Fruit fly (Drosophila melanogaster) whole organism, pupa: ENCODE measurements around the gene CG15742.

Source experiments
- CG10348 ChIP-seq: fragments of 200-800 bp; sonication (Bioruptor generic); IDR thresholded peaks from 2 replicates; pipeline ENCODE4 v1.3.6; 2022; ENCODE audit warnings: missing biosample characterization, missing genetic modification characterization
- CG12605 ChIP-seq: fragments of 200-800 bp; sonication (Bioruptor generic); IDR thresholded peaks from 2 replicates; pipeline ENCODE4 v1.3.6; 2022; ENCODE audit warnings: missing biosample characterization, missing genetic modification characterization
- CG13204 ChIP-seq: fragments of 200-800 bp; sonication (Bioruptor generic); optimal IDR thresholded peaks from 2 replicates; lab custom pipeline; 2018; ENCODE audit warnings: missing biosample characterization, mild to moderate bottlenecking, missing genetic modification characterization, moderate library complexity
- CG14655 ChIP-seq: fragments of 200-800 bp; sonication (Bioruptor generic); optimal IDR thresholded peaks from 3 replicates; lab custom pipeline; 2017; ENCODE audit warnings: mild to moderate bottlenecking, missing biosample characterization, missing genetic modification reagents, missing genetic modification characterization
- CG15710 ChIP-seq: fragments of 200-800 bp; sonication (Bioruptor generic); optimal IDR thresholded peaks from 2 replicates; lab custom pipeline; 2018; ENCODE audit warnings: missing biosample characterization, mild to moderate bottlenecking, missing genetic modification characterization, moderate library complexity
- CG17806 ChIP-seq: fragments of 200-800 bp; sonication (Bioruptor generic); optimal IDR thresholded peaks from 2 replicates; lab custom pipeline; 2018; ENCODE audit warnings: missing biosample characterization, mild to moderate bottlenecking, missing genetic modification characterization, moderate library complexity
- CG32121 ChIP-seq: fragments of 200-800 bp; sonication (Bioruptor generic); IDR thresholded peaks from 2 replicates; pipeline ENCODE4 v1.3.6; 2022; ENCODE audit warnings: missing biosample characterization, missing genetic modification characterization
- CG34367 ChIP-seq: fragments of 200-800 bp; sonication (Bioruptor generic); optimal IDR thresholded peaks from 2 replicates; lab custom pipeline; 2018; ENCODE audit warnings: missing biosample characterization, mild to moderate bottlenecking, missing genetic modification characterization
- CG4496 ChIP-seq: fragments of 200-800 bp; sonication (Bioruptor generic); IDR thresholded peaks from 3 replicates; pipeline ENCODE4 v1.3.6; 2022; ENCODE audit warnings: missing biosample characterization, missing genetic modification characterization
- CG8159 ChIP-seq: fragments of 200-800 bp; sonication (Bioruptor generic); optimal IDR thresholded peaks from 3 replicates; lab custom pipeline; 2018; ENCODE audit warnings: missing biosample characterization, mild to moderate bottlenecking, missing genetic modification characterization, moderate library complexity
- CG8301 ChIP-seq: fragments of 200-800 bp; sonication (Bioruptor generic); optimal IDR thresholded peaks from 2 replicates; lab custom pipeline; 2018; ENCODE audit warnings: missing biosample characterization, mild to moderate bottlenecking, missing genetic modification characterization
- CG9948 ChIP-seq: fragments of 200-800 bp; sonication (Bioruptor generic); optimal IDR thresholded peaks from 2 replicates; lab custom pipeline; 2018; ENCODE audit warnings: missing biosample characterization, mild to moderate bottlenecking, missing genetic modification characterization, moderate library complexity
- D1 ChIP-seq: fragments of 200-800 bp; sonication (Bioruptor generic); optimal IDR thresholded peaks from 2 replicates; lab custom pipeline; 2018; ENCODE audit warnings: missing biosample characterization, mild to moderate bottlenecking, missing genetic modification characterization, moderate library complexity
- EcR ChIP-seq: fragments of 200-800 bp; sonication (Bioruptor generic); optimal IDR thresholded peaks from 3 replicates; lab custom pipeline; 2019; ENCODE audit warnings: missing biosample characterization, missing genetic modification characterization, mild to moderate bottlenecking, moderate library complexity, missing genetic modification reagents
- Ets98B ChIP-seq: fragments of 200-800 bp; sonication (Bioruptor generic); IDR thresholded peaks from 2 replicates; pipeline ENCODE4 v1.3.6; 2022; ENCODE audit warnings: missing biosample characterization, missing genetic modification characterization
- Pif1A ChIP-seq: fragments of 200-800 bp; sonication (Bioruptor generic); optimal IDR thresholded peaks from 3 replicates; lab custom pipeline; 2016; ENCODE audit warnings: missing biosample characterization, missing genetic modification characterization
- Pif1B ChIP-seq: fragments of 200-800 bp; sonication (Bioruptor generic); optimal IDR thresholded peaks from 3 replicates; lab custom pipeline; 2016; ENCODE audit warnings: missing biosample characterization, missing genetic modification characterization
- Snoo ChIP-seq: fragments of 200-800 bp; sonication (Bioruptor generic); optimal IDR thresholded peaks from 3 replicates; lab custom pipeline; 2017; ENCODE audit warnings: missing biosample characterization, mild to moderate bottlenecking, missing genetic modification characterization, inconsistent platforms
- fd96Ca ChIP-seq: fragments of 200-800 bp; sonication (Bioruptor generic); IDR thresholded peaks from 3 replicates; pipeline ENCODE4 v1.3.6; 2022; ENCODE audit warnings: missing biosample characterization, missing genetic modification characterization
- gl ChIP-seq: fragments of 200-800 bp; sonication (Bioruptor generic); optimal IDR thresholded peaks from 2 replicates; lab custom pipeline; 2018; ENCODE audit warnings: missing biosample characterization, mild to moderate bottlenecking, missing genetic modification characterization
- rn ChIP-seq: fragments of 200-800 bp; sonication (Bioruptor generic); IDR thresholded peaks from 2 replicates; pipeline ENCODE4 v1.3.6; 2022; ENCODE audit warnings: missing biosample characterization, missing genetic modification characterization

The CG15742 gene

DNA sequence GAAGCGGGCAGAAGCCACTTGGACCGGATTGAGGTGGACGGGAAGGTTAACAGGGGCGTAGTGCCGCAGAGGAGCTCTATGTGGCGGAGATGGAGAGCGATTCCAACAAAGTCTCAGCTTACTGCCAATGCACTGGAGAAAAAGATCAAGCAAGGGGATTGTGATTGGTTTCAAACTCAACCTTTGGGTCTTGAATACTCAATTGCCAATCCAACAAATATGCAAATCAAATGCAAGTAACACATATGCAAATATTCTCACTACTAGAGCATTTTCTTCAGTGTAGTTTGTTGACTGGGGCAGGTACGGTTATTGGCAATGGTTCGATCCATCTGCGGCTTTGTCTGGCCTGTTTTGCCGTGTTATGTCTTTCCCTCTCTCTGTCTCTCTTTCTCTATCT lies 7.0 kb downstream of the CG15742 start:
- TF ChIP-seq CG32121 (GFP tag; lab: Robert Waterston, UW) (peak; percentile 93), CG17806 (tag; lab: Kevin White, UChicago) (peak; percentile 94), CG8301 (tag; lab: Kevin White, UChicago) (peak; percentile 95), CG13204 (peak; percentile 88), fd96Ca (GFP tag; lab: Robert Waterston, UW) (peak; percentile 96), Pif1A (GFP tag; lab: Kevin White, UChicago) (peak; percentile 93), CG10348 (GFP tag; lab: Robert Waterston, UW) (peak; percentile 57), CG34367 (tag; lab: Kevin White, UChicago) (peak; percentile 95), CG4496 (GFP tag; lab: Robert Waterston, UW) (peak; percentile 97), D1 (peak; percentile 81), CG14655 (GFP tag; lab: Kevin White, UChicago) (peak; percentile 95), Snoo (tag; lab: Kevin White, UChicago) (peak; percentile 90), CG12605 (GFP tag; lab: Robert Waterston, UW) (peak; percentile 92), gl (tag; lab: Kevin White, UChicago) (peak; percentile 93), EcR (GFP tag; lab: Kevin White, UChicago) (peak; percentile 70), Pif1B (peak; percentile 92), Ets98B (peak; percentile 95), CG9948 (tag; lab: Kevin White, UChicago) (peak; percentile 93), CG15710 (peak; percentile 94), CG8159 (tag; lab: Kevin White, UChicago) (peak; percentile 92), rn (peak; percentile 78)

DNA sequence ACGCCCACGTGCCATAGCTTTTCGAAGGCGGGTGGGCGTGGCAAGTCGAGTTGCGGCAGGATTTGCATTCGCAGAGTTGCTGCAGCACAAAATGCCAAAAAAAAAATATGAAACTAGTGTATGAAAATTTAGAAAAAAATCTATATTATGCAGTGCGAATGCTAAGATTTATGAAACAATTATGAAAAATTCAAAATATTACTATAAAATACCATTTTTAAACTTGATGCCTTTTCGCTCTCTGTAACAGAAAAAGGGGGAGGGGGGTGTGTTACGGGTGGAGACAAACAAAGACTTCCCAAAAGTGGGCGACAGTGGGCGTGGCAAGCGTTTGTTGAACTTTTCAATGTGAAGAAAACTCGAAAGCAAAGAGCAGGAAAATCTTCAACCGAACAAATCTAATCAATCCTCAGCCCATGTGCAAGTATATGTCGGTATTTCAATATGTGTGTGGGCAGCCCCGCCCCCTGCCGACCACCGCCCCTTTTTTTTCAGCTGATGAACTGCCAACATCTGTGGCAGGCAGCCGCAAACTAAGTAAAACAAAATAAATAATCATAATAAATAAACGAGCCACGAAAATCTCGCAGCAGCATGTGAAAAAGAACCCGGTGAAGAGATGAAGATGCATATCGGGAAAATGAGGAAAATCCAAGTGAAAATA lies 8.4 kb downstream of the CG15742 start:
- TF ChIP-seq Snoo (tag; lab: Kevin White, UChicago), result no peak
- TF ChIP-seq CG4496 (GFP tag; lab: Robert Waterston, UW), result no peak
- TF ChIP-seq CG32121 (GFP tag; lab: Robert Waterston, UW), result 0 out of 2 replicates have a peak, but pooled peaks have one; percentile 44
- TF ChIP-seq CG8301 (tag; lab: Kevin White, UChicago), result no peak
- TF ChIP-seq Ets98B, result peak; percentile 45; the same call in 1 of the 2 replicates
- no peak for TF ChIP-seq CG13204
- TF ChIP-seq EcR (GFP tag; lab: Kevin White, UChicago), result no peak
- no peak for TF ChIP-seq CG10348 (GFP tag; lab: Robert Waterston, UW)

DNA sequence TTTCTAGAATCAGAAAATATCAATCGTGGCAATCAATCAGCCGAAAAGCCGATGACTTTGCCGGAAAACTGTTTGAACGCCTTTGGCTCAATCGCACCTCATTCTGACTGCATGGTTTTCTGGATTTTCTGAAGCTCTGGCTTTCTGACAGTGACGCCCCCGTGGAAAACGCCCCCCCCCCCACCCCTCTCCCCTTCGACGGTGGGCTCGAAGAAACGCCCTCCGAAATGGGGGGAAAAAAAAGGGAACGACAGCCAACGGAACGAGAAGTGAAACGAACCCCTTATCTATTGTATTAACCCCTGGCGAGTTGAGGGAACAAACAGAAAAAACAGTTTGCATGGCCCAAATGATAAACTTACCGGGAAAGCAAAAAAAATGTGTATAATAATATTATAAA lies 9.8 kb downstream of the CG15742 start:
- no peak for TF ChIP-seq CG34367 (tag; lab: Kevin White, UChicago)
- no peak for TF ChIP-seq EcR (GFP tag; lab: Kevin White, UChicago)
- no peak for TF ChIP-seq CG4496 (GFP tag; lab: Robert Waterston, UW)
- TF ChIP-seq CG14655 (GFP tag; lab: Kevin White, UChicago), result no peak

DNA sequence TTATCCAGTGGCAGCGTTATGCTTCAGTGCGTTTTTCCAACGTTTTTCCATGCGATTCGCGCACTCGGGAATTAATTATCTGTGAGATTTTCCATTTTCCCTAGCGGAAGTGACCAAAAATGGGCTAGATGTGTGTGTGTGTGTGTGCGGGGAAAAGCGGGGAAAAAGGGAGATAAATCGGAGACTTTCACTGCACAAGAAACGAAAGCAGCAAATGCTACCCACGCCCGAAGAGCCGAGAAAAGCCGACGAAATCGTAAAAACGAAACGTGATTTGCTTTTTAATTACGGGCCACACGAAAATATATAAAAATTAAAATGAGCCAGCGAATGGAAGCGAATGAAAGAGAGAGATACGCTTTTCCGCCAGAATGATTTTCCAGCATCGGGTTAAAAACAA lies 10.5 kb downstream of the CG15742 start:
- TF ChIP-seq CG13204, result no peak
- TF ChIP-seq CG32121 (GFP tag; lab: Robert Waterston, UW), result no peak
- TF ChIP-seq fd96Ca (GFP tag; lab: Robert Waterston, UW), result no peak
- no peak for TF ChIP-seq CG14655 (GFP tag; lab: Kevin White, UChicago)

DNA sequence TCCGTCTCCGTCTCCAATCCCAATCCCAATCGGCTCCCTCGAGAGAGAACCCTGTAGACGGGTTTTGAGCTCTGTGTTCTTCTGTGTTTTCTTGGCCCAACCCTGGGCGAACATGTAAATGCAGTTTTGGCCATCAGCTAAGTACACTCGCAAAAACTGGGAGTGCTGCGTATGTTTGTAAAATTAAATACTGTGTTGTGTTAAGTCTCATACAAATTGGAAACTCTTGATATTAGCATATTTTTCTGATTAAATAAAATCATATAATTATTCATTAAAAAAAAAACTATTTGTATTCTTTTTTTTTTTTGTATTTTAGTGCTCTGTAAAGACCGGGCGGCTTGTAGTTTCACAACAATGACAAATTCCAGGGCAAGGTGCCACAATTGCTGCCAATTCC lies 12.5 kb downstream of the CG15742 start:
- TF ChIP-seq Pif1A (GFP tag; lab: Kevin White, UChicago) (peak; percentile 69), CG9948 (tag; lab: Kevin White, UChicago) (peak; percentile 66), CG15710 (peak; percentile 66), rn (0 out of 2 replicates have a peak, but pooled peaks have one; percentile 26), CG8159 (tag; lab: Kevin White, UChicago) (peak; percentile 73), CG14655 (GFP tag; lab: Kevin White, UChicago) (peak; percentile 77), Pif1B (peak; percentile 83), D1 (no peak), Snoo (tag; lab: Kevin White, UChicago) (peak; percentile 52), EcR (GFP tag; lab: Kevin White, UChicago) (no peak), CG32121 (GFP tag; lab: Robert Waterston, UW) (0 out of 2 replicates have a peak, but pooled peaks have one; percentile 14), CG4496 (GFP tag; lab: Robert Waterston, UW) (peak; percentile 71; the same call in 2 of the 3 replicates), Ets98B (peak; percentile 62), CG10348 (GFP tag; lab: Robert Waterston, UW) (no peak), CG34367 (tag; lab: Kevin White, UChicago) (peak; percentile 56), CG13204 (no peak), gl (tag; lab: Kevin White, UChicago) (no peak), fd96Ca (GFP tag; lab: Robert Waterston, UW) (peak; percentile 71), CG8301 (tag; lab: Kevin White, UChicago) (peak; percentile 38), CG17806 (tag; lab: Kevin White, UChicago) (peak; percentile 66), CG12605 (GFP tag; lab: Robert Waterston, UW) (peak; percentile 70)

DNA sequence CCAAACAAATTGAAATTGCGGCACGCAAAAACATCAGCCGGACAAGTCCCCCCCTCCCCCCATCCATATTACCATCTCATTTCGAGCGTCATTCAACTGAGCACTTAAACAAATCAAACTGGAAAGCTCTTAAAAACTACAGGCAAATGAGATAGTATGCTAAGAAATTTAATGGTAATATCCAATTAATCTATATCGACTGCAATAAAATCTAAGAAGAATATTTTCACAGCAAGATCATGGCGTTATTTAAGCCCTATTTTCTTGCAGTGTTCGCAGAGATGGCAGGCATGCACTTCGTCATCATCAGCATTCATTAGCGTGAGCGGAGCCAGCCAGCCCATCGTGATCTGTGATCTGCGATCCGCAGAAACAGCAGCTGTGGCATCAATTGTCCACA lies 13.8 kb downstream of the CG15742 start:
- 0 out of 2 replicates have a peak, but pooled peaks have one; percentile 25 for TF ChIP-seq rn
- TF ChIP-seq Ets98B, result peak; percentile 58
- TF ChIP-seq CG14655 (GFP tag; lab: Kevin White, UChicago), result peak; percentile 74
- TF ChIP-seq CG9948 (tag; lab: Kevin White, UChicago), result peak; percentile 73
- peak; percentile 81 for TF ChIP-seq Pif1A (GFP tag; lab: Kevin White, UChicago)
- peak; percentile 67 for TF ChIP-seq CG8301 (tag; lab: Kevin White, UChicago)
- peak; percentile 38; the same call in 1 of the 2 replicates for TF ChIP-seq CG12605 (GFP tag; lab: Robert Waterston, UW)
- TF ChIP-seq CG17806 (tag; lab: Kevin White, UChicago), result peak; percentile 82
- peak; percentile 75; the same call in 2 of the 3 replicates for TF ChIP-seq CG4496 (GFP tag; lab: Robert Waterston, UW)
- TF ChIP-seq CG32121 (GFP tag; lab: Robert Waterston, UW), result peak; percentile 40; the same call in 1 of the 2 replicates
- peak; percentile 10 for TF ChIP-seq CG13204
- TF ChIP-seq gl (tag; lab: Kevin White, UChicago), result peak; percentile 36
- peak; percentile 80 for TF ChIP-seq CG15710
- TF ChIP-seq CG34367 (tag; lab: Kevin White, UChicago), result peak; percentile 78
- TF ChIP-seq Pif1B, result peak; percentile 82
- no peak for TF ChIP-seq CG10348 (GFP tag; lab: Robert Waterston, UW)
- TF ChIP-seq D1, result peak; percentile 54
- no peak for TF ChIP-seq EcR (GFP tag; lab: Kevin White, UChicago)
- peak; percentile 61 for TF ChIP-seq fd96Ca (GFP tag; lab: Robert Waterston, UW)
- TF ChIP-seq Snoo (tag; lab: Kevin White, UChicago), result peak; percentile 63
- peak; percentile 82 for TF ChIP-seq CG8159 (tag; lab: Kevin White, UChicago)
